Worm (Caenorhabditis elegans) whole organism, midembryonic: ENCODE measurements around the gene F14F8.14.

Source experiments
- cog-1 ChIP-seq: sonication (generic microtip); optimal IDR thresholded peaks from 2 replicates; lab custom pipeline; 2016; ENCODE audit warnings: missing genetic modification characterization, missing compliant biosample characterization
- flt-1 ChIP-seq: fragments of 200-800 bp; sonication (Bioruptor generic); IDR thresholded peaks from 2 replicates; pipeline ENCODE4 v1.3.6; 2022; ENCODE audit warnings: missing genetic modification characterization, missing compliant biosample characterization
- klf-2 ChIP-seq: fragments of 200-800 bp; sonication (Bioruptor generic); conservative IDR thresholded peaks from 2 replicates; pipeline ENCODE4 v1.3.6; 2022; ENCODE audit warnings: missing genetic modification reagents, missing genetic modification characterization, missing compliant biosample characterization
- ref-1 ChIP-seq: fragments of 200-800 bp; sonication (Bioruptor generic); conservative IDR thresholded peaks from 2 replicates; pipeline ENCODE4 v1.3.6; 2022; ENCODE audit warnings: missing genetic modification reagents, missing genetic modification characterization, missing compliant biosample characterization
- ztf-23 ChIP-seq: fragments of 200-800 bp; sonication (Bioruptor generic); IDR thresholded peaks from 2 replicates; pipeline ENCODE4 v1.3.6; 2022; ENCODE audit warnings: missing genetic modification reagents, missing genetic modification characterization, missing compliant biosample characterization

- no peak for TF ChIP-seq klf-2
- no peak for TF ChIP-seq cog-1 (tag; lab: Kevin White, UChicago)
- TF ChIP-seq flt-1 (GFP tag; lab: Robert Waterston, UW): no peak
- no peak for TF ChIP-seq ref-1
- TF ChIP-seq ztf-23: no peak
These were observed 16.8 kb upstream of the F14F8.14 start for ce11 chrV:16683359-16683758.
